Worm (Caenorhabditis elegans): ENCODE results near the gene F09E5.12.

- peak; percentile 74 for TF ChIP-seq ces-1 (GFP tag; optimal IDR thresholded peaks at IDR 0.05)
- TF ChIP-seq nhr-12 (tag; optimal IDR thresholded peaks at IDR 0.05), result no peak
- no peak for TF ChIP-seq unc-62 (GFP tag; optimal IDR thresholded peaks at IDR 0.05)
- TF ChIP-seq flh-1 (GFP tag; optimal IDR thresholded peaks at IDR 0.05), result no peak
- TF ChIP-seq nhr-28 (tag; optimal IDR thresholded peaks at IDR 0.05), result no peak
Measured at ce11 chrII:5399201-5399600, 28.7 kb upstream of the F09E5.12 start, which contains the start of gene mog-5.
